Worm (Caenorhabditis elegans): ENCODE measurements around the gene C28D4.18.

Gene C28D4.18

ce11 chrIV:9724948-9725347 lies at the start of gene C28D4.18, which contains the start of gene nhr-138:
Gene C28D4.18, plus strand, starts transcription at chrIV:9725280.
Gene nhr-138, plus strand, starts transcription at chrIV:9725251.
- TF ChIP-seq lin-39 (tag; optimal IDR thresholded peaks at IDR 0.05) (no peak), nhr-10 (tag; optimal IDR thresholded peaks at IDR 0.05) (no peak), nhr-77 (tag; optimal IDR thresholded peaks at IDR 0.05) (no peak), sma-3 (GFP tag; optimal IDR thresholded peaks at IDR 0.05) (no peak), sma-9 (GFP tag; optimal IDR thresholded peaks at IDR 0.05) (no peak), sma-9 (tag; optimal IDR thresholded peaks at IDR 0.05) (no peak), Y55F3AM.14 (GFP tag; optimal IDR thresholded peaks at IDR 0.05) (no peak), aly-2 (tag; optimal IDR thresholded peaks at IDR 0.05) (no peak), mdl-1 (tag; optimal IDR thresholded peaks at IDR 0.05) (no peak), nhr-23 (tag; optimal IDR thresholded peaks at IDR 0.05) (no peak), nhr-21 (tag; optimal IDR thresholded peaks at IDR 0.05) (no peak), gmeb-1 (tag; optimal IDR thresholded peaks at IDR 0.05) (no peak), ZK546.5 (tag; optimal IDR thresholded peaks at IDR 0.05) (no peak), ama-1 (optimal IDR thresholded peaks at IDR 0.05) (no peak)

- TF ChIP-seq skn-1 (tag; optimal IDR thresholded peaks at IDR 0.05) = no peak
- no peak for TF ChIP-seq ceh-82 (tag; optimal IDR thresholded peaks at IDR 0.05)
- TF ChIP-seq elt-1 (tag; optimal IDR thresholded peaks at IDR 0.05) = no peak
- no peak for TF ChIP-seq sem-4 (tag; optimal IDR thresholded peaks at IDR 0.05)
- TF ChIP-seq lin-39 (tag; optimal IDR thresholded peaks at IDR 0.05) = no peak
- TF ChIP-seq gmeb-1 (tag; optimal IDR thresholded peaks at IDR 0.05) = no peak
- TF ChIP-seq sma-3 (GFP tag; optimal IDR thresholded peaks at IDR 0.05) = no peak
- no peak for TF ChIP-seq blmp-1 (tag; optimal IDR thresholded peaks at IDR 0.05; ENCODE audit: insufficient read depth)
- no peak for TF ChIP-seq nhr-11 (tag; optimal IDR thresholded peaks at IDR 0.05)
- TF ChIP-seq snpc-4 (tag; optimal IDR thresholded peaks at IDR 0.05) = no peak
- TF ChIP-seq ztf-11 (tag; optimal IDR thresholded peaks at IDR 0.05) = no peak
- no peak for TF ChIP-seq mbf-1 (tag; optimal IDR thresholded peaks at IDR 0.05)
These were observed 49.5 kb upstream of the C28D4.18 start, which contains the start of gene nhr-34 for ce11 chrIV:9675572-9675971. Gene nhr-34, minus strand, starts transcription at chrIV:9675672.

ce11 chrIV:9676535-9676934 lies 48.5 kb upstream of the C28D4.18 start:
- TF ChIP-seq alr-1 (tag; optimal IDR thresholded peaks at IDR 0.05) (no peak), sem-4 (tag; optimal IDR thresholded peaks at IDR 0.05) (no peak), peb-1 (tag; optimal IDR thresholded peaks at IDR 0.05) (no peak), nhr-21 (tag; optimal IDR thresholded peaks at IDR 0.05) (no peak), nhr-6 (tag; optimal IDR thresholded peaks at IDR 0.05) (no peak), gmeb-1 (tag; optimal IDR thresholded peaks at IDR 0.05) (peak; percentile 13), nhr-237 (tag; optimal IDR thresholded peaks at IDR 0.05) (no peak), ceh-82 (tag; optimal IDR thresholded peaks at IDR 0.05) (no peak), R02D3.7 (tag; optimal IDR thresholded peaks at IDR 0.05) (no peak), ZK546.5 (tag; optimal IDR thresholded peaks at IDR 0.05) (no peak), crh-2 (tag; optimal IDR thresholded peaks at IDR 0.05) (peak; percentile 71), mdl-1 (tag; optimal IDR thresholded peaks at IDR 0.05) (peak in 1 of 2 experiments; percentile 30), sma-3 (GFP tag; optimal IDR thresholded peaks at IDR 0.05) (no peak), F13H6.1 (tag; optimal IDR thresholded peaks at IDR 0.05) (peak; percentile 32), aly-2 (tag; optimal IDR thresholded peaks at IDR 0.05) (no peak), ztf-4 (tag; optimal IDR thresholded peaks at IDR 0.05) (no peak), C34F6.9 (tag; optimal IDR thresholded peaks at IDR 0.05) (no peak), elt-3 (tag; optimal IDR thresholded peaks at IDR 0.05) (no peak), Y55F3AM.14 (GFP tag; optimal IDR thresholded peaks at IDR 0.05) (no peak), snpc-4 (tag; optimal IDR thresholded peaks at IDR 0.05) (no peak), mab-5 (tag; optimal IDR thresholded peaks at IDR 0.05) (no peak), lin-11 (tag; optimal IDR thresholded peaks at IDR 0.05) (no peak), unc-55 (GFP tag; optimal IDR thresholded peaks at IDR 0.05) (no peak), ztf-1 (GFP tag; conservative IDR thresholded peaks at IDR 0.05) (no peak), lin-39 (tag; optimal IDR thresholded peaks at IDR 0.05) (no peak), mbf-1 (tag; optimal IDR thresholded peaks at IDR 0.05) (no peak), fos-1 (tag; optimal IDR thresholded peaks at IDR 0.05) (peak; percentile 73), nhr-129 (tag; optimal IDR thresholded peaks at IDR 0.05) (peak; percentile 32), nhr-77 (tag; optimal IDR thresholded peaks at IDR 0.05) (no peak), ama-1 (optimal IDR thresholded peaks at IDR 0.05) (no peak), blmp-1 (tag; optimal IDR thresholded peaks at IDR 0.05; ENCODE audit: insufficient read depth) (no peak), egl-27 (tag; optimal IDR thresholded peaks at IDR 0.05) (no peak), ztf-11 (tag; optimal IDR thresholded peaks at IDR 0.05) (no peak), skn-1 (tag; optimal IDR thresholded peaks at IDR 0.05) (no peak), nhr-25 (tag; optimal IDR thresholded peaks at IDR 0.05) (no peak), lin-13 (GFP tag; optimal IDR thresholded peaks at IDR 0.05) (no peak), zag-1 (tag; optimal IDR thresholded peaks at IDR 0.05) (no peak), lsy-2 (tag; optimal IDR thresholded peaks at IDR 0.05) (no peak), ceh-16 (tag; optimal IDR thresholded peaks at IDR 0.05) (no peak), unc-62 (GFP tag; optimal IDR thresholded peaks at IDR 0.05) (no peak), unc-39 (tag; optimal IDR thresholded peaks at IDR 0.05) (no peak), nhr-11 (tag; optimal IDR thresholded peaks at IDR 0.05) (no peak), nhr-12 (tag; optimal IDR thresholded peaks at IDR 0.05) (no peak), elt-1 (tag; optimal IDR thresholded peaks at IDR 0.05) (no peak), dmd-4 (tag; optimal IDR thresholded peaks at IDR 0.05) (no peak)

Data from whole organism, L2 larva.